Worm (Caenorhabditis elegans) whole organism, L2 larva: Measurements from ENCODE around the gene K01D12.9.

ENCODE experiments used
- C34F6.9 ChIP-seq: fragments of 150-350 bp; optimal IDR thresholded peaks from 2 replicates; lab custom pipeline; 2014; ENCODE audit warnings: missing biosample characterization, missing genetic modification characterization
- F13H6.1 ChIP-seq: sonication (generic microtip); optimal IDR thresholded peaks from 2 replicates; lab custom pipeline; 2016; ENCODE audit warnings: missing genetic modification characterization, missing compliant biosample characterization
- R02D3.7 ChIP-seq: fragments of 150-350 bp; optimal IDR thresholded peaks from 2 replicates; lab custom pipeline; 2014; ENCODE audit warnings: missing biosample characterization, missing genetic modification characterization
- Y55F3AM.14 ChIP-seq: fragments of 200-800 bp; sonication (Bioruptor generic); optimal IDR thresholded peaks from 2 replicates; lab custom pipeline; 2018; ENCODE audit warnings: mild to moderate bottlenecking, missing genetic modification characterization, missing compliant biosample characterization
- ZK546.5 ChIP-seq: sonication (generic microtip); optimal IDR thresholded peaks from 2 replicates; lab custom pipeline; 2017; ENCODE audit warnings: missing biosample characterization, missing genetic modification characterization
- aly-2 ChIP-seq: fragments of 150-350 bp; optimal IDR thresholded peaks from 2 replicates; lab custom pipeline; 2014; ENCODE audit warnings: missing biosample characterization, missing genetic modification characterization
- ceh-16 ChIP-seq: fragments of 150-350 bp; optimal IDR thresholded peaks from 2 replicates; lab custom pipeline; 2014; ENCODE audit warnings: missing biosample characterization, missing genetic modification characterization
- ceh-82 ChIP-seq: fragments of 150-350 bp; optimal IDR thresholded peaks from 2 replicates; lab custom pipeline; 2014; ENCODE audit warnings: missing biosample characterization, missing genetic modification characterization
- crh-2 ChIP-seq: sonication (generic microtip); optimal IDR thresholded peaks from 2 replicates; lab custom pipeline; 2017; ENCODE audit warnings: missing biosample characterization, missing genetic modification characterization
- dmd-4 ChIP-seq: sonication (generic microtip); optimal IDR thresholded peaks from 2 replicates; lab custom pipeline; 2017; ENCODE audit warnings: missing biosample characterization, missing genetic modification characterization
- egl-27 ChIP-seq: sonication (generic microtip); optimal IDR thresholded peaks from 3 replicates; lab custom pipeline; 2017; ENCODE audit warnings: missing biosample characterization, missing genetic modification reagents, missing genetic modification characterization
- elt-3 ChIP-seq: sonication (generic microtip); optimal IDR thresholded peaks from 2 replicates; lab custom pipeline; 2017; ENCODE audit warnings: missing biosample characterization, missing genetic modification characterization
- fos-1 ChIP-seq: fragments of 150-350 bp; optimal IDR thresholded peaks from 2 replicates; lab custom pipeline; 2014; ENCODE audit warnings: missing biosample characterization, missing genetic modification characterization
- lin-11 ChIP-seq: fragments of 150-350 bp; sonication (generic microtip); optimal IDR thresholded peaks from 2 replicates; lab custom pipeline; 2014; ENCODE audit warnings: missing biosample characterization, missing genetic modification characterization, inconsistent platforms, mixed read lengths
- lsy-2 ChIP-seq, 2 experiments: fragments of 150-350 bp in 1 of 2; sonication (generic microtip) in 1 of 2; optimal IDR thresholded peaks; 2 replicates each; lab custom pipeline; 2014 to 2017; ENCODE audit warnings: missing biosample characterization in 2 of 2, missing genetic modification characterization in 2 of 2
- mab-5 ChIP-seq: fragments of 150-350 bp; optimal IDR thresholded peaks from 2 replicates; lab custom pipeline; 2014; ENCODE audit warnings: missing biosample characterization, missing genetic modification characterization
- mbf-1 ChIP-seq: sonication (generic microtip); optimal IDR thresholded peaks from 2 replicates; lab custom pipeline; 2017; ENCODE audit warnings: missing biosample characterization, missing genetic modification characterization
- mdl-1 ChIP-seq, 2 experiments: fragments of 150-350 bp in 1 of 2; sonication (generic microtip) in 1 of 2; optimal IDR thresholded peaks; 2 replicates each; lab custom pipeline; 2017; ENCODE audit warnings: missing biosample characterization in 2 of 2, missing genetic modification characterization in 2 of 2
- nhr-10 ChIP-seq: sonication (generic microtip); optimal IDR thresholded peaks from 2 replicates; lab custom pipeline; 2017; ENCODE audit warnings: missing biosample characterization, missing genetic modification characterization
- nhr-11 ChIP-seq: fragments of 150-350 bp; optimal IDR thresholded peaks from 2 replicates; lab custom pipeline; 2014; ENCODE audit warnings: missing biosample characterization, missing genetic modification characterization
- nhr-12 ChIP-seq: fragments of 150-350 bp; optimal IDR thresholded peaks from 2 replicates; lab custom pipeline; 2014; ENCODE audit warnings: missing biosample characterization, missing genetic modification characterization
- nhr-129 ChIP-seq: fragments of 150-350 bp; optimal IDR thresholded peaks from 2 replicates; lab custom pipeline; 2014; ENCODE audit warnings: missing biosample characterization, missing genetic modification characterization
- nhr-21 ChIP-seq: fragments of 150-350 bp; optimal IDR thresholded peaks from 2 replicates; lab custom pipeline; 2014; ENCODE audit warnings: missing biosample characterization, missing genetic modification characterization
- nhr-23 ChIP-seq: fragments of 150-350 bp; optimal IDR thresholded peaks from 2 replicates; lab custom pipeline; 2014; ENCODE audit warnings: missing biosample characterization, missing genetic modification reagents, missing genetic modification characterization
- nhr-25 ChIP-seq: fragments of 150-350 bp; sonication (generic microtip); optimal IDR thresholded peaks from 3 replicates; lab custom pipeline; 2014; ENCODE audit warnings: missing biosample characterization, missing genetic modification characterization
- nhr-6 ChIP-seq: fragments of 150-350 bp; optimal IDR thresholded peaks from 2 replicates; lab custom pipeline; 2014; ENCODE audit warnings: missing biosample characterization, missing genetic modification characterization
- nhr-77 ChIP-seq: fragments of 150-350 bp; optimal IDR thresholded peaks from 2 replicates; lab custom pipeline; 2014; ENCODE audit warnings: missing biosample characterization, missing genetic modification characterization
- peb-1 ChIP-seq: fragments of 150-350 bp; optimal IDR thresholded peaks from 2 replicates; lab custom pipeline; 2014; ENCODE audit warnings: missing biosample characterization, missing genetic modification characterization
- sem-4 ChIP-seq: fragments of 150-350 bp; optimal IDR thresholded peaks from 2 replicates; lab custom pipeline; 2014; ENCODE audit warnings: missing biosample characterization, missing genetic modification reagents, missing genetic modification characterization
- sma-3 ChIP-seq: sonication (generic microtip); optimal IDR thresholded peaks from 2 replicates; lab custom pipeline; 2016; ENCODE audit warnings: missing genetic modification reagents, missing genetic modification characterization, missing compliant biosample characterization
- unc-39 ChIP-seq: fragments of 150-350 bp; optimal IDR thresholded peaks from 2 replicates; lab custom pipeline; 2014; ENCODE audit warnings: missing biosample characterization, missing genetic modification characterization
- unc-55 ChIP-seq: fragments of 150-350 bp; sonication (generic microtip); optimal IDR thresholded peaks from 3 replicates; lab custom pipeline; 2014; ENCODE audit warnings: missing biosample characterization, missing genetic modification reagents, missing genetic modification characterization
- unc-62 ChIP-seq: fragments of 150-350 bp; optimal IDR thresholded peaks from 2 replicates; lab custom pipeline; 2014; ENCODE audit warnings: missing biosample characterization, missing genetic modification reagents, missing genetic modification characterization
- zag-1 ChIP-seq: fragments of 150-350 bp; optimal IDR thresholded peaks from 2 replicates; lab custom pipeline; 2014; ENCODE audit warnings: missing biosample characterization, missing genetic modification characterization
- ztf-1 ChIP-seq: fragments of 200-800 bp; sonication (Bioruptor generic); conservative IDR thresholded peaks from 2 replicates; pipeline ENCODE4 v1.3.6; 2022; ENCODE audit warnings: missing genetic modification characterization, missing compliant biosample characterization
- ztf-11 ChIP-seq: sonication (generic microtip); optimal IDR thresholded peaks from 2 replicates; lab custom pipeline; 2017; ENCODE audit warnings: missing biosample characterization, missing genetic modification characterization
- ztf-4 ChIP-seq: fragments of 150-350 bp; optimal IDR thresholded peaks from 2 replicates; lab custom pipeline; 2014; ENCODE audit warnings: missing biosample characterization, missing genetic modification characterization

K01D12.9 gene

DNA sequence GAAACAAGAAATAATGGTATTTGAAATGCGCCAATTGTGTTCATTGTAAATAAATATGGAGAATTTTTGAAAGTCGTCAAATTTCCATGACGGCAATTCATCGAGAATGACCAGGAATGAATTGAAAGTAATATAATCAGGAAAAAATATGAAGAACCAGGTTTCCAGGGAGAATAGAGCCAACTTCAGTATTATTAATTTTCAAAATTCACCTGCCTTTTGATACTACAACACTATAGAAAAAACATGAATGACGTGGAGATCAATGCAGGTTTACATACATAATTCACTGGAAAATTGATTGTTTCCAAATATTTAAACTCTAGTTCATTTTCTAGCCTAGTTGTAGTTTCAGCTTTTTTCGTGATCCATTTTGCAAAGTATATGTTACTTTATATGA lies 29.3 kb upstream of the K01D12.9 start, which contains the start of gene srh-25:
srh-25 (minus strand) TSS at position 101 of the 400 bp plus-strand sequence.
- TF ChIP-seq sem-4 (no peak), aly-2 (no peak), sma-3 (GFP tag; lab: Kevin White, UChicago) (no peak), unc-55 (GFP tag; lab: Kevin White, UChicago) (no peak), nhr-10 (tag; lab: Kevin White, UChicago) (no peak), fos-1 (no peak), zag-1 (tag; lab: Kevin White, UChicago) (no peak), ceh-82 (no peak), egl-27 (no peak), lsy-2 (tag; optimal IDR thresholded peaks at IDR 0.05; lab: Kevin White, UChicago) (no peak), mbf-1 (tag; lab: Kevin White, UChicago) (no peak), ztf-4 (tag; lab: Kevin White, UChicago) (no peak), elt-3 (no peak), mab-5 (tag; lab: Kevin White, UChicago) (no peak), dmd-4 (tag; lab: Kevin White, UChicago) (no peak), nhr-11 (no peak), ceh-16 (tag; lab: Kevin White, UChicago) (no peak), nhr-21 (tag; lab: Kevin White, UChicago) (no peak), unc-39 (tag; lab: Kevin White, UChicago) (no peak)

DNA sequence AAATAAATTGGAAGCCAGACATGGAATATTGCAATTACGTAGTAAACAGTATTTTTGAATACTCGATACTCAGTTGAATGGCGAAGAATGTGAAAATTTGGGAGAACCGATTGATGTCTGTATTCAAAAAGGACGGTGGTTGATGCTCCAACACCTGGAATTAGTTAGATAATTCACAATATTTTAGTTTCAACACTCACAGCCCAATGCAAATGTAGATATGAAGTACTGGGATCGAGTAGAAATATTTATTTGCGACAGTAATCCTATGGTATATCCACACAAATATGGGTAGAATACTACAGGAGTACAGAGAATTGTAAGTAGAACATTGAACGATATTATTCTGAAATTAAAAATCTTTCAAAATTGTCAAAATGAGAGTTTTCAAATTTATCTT lies 28.7 kb upstream of the K01D12.9 start:
- no peak for TF ChIP-seq aly-2
- no peak for TF ChIP-seq nhr-77 (tag; lab: Kevin White, UChicago)
- no peak for TF ChIP-seq R02D3.7 (tag; lab: Kevin White, UChicago)
- TF ChIP-seq lsy-2 (tag; optimal IDR thresholded peaks at IDR 0.05; lab: Kevin White, UChicago): no peak
- TF ChIP-seq ztf-4 (tag; lab: Kevin White, UChicago): no peak
- TF ChIP-seq Y55F3AM.14: no peak
- no peak for TF ChIP-seq C34F6.9 (tag; lab: Kevin White, UChicago)
- no peak for TF ChIP-seq unc-55 (GFP tag; lab: Kevin White, UChicago)
- no peak for TF ChIP-seq fos-1
- TF ChIP-seq ztf-1 (GFP tag; lab: Robert Waterston, UW): no peak
- TF ChIP-seq lin-11 (tag; lab: Kevin White, UChicago): no peak
- no peak for TF ChIP-seq nhr-12 (tag; lab: Kevin White, UChicago)

DNA sequence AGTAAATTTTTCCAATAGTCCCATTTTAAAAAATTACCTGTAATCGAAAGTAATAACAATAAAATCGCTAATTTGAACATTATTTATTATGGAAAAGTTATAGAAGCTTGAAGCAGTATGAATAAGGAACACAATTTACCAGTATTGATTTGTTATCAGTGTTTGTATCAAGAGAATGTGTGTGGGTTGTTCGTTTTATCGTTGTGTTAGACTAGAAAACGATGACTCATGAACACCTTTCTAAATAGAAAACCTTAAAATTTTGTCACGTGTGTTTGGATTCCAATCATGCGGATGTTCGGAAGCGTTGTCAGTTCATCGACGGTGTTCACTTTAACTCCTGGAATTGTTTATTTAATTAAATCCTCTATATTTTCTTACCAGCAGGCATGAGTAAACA lies 27.7 kb upstream of the K01D12.9 start, which contains the start of gene C54D10.13:
C54D10.13 (minus strand) TSS at position 179 of the 400 bp plus-strand sequence.
- TF ChIP-seq dmd-4 (tag; lab: Kevin White, UChicago) (no peak), fos-1 (peak; percentile 67)

DNA sequence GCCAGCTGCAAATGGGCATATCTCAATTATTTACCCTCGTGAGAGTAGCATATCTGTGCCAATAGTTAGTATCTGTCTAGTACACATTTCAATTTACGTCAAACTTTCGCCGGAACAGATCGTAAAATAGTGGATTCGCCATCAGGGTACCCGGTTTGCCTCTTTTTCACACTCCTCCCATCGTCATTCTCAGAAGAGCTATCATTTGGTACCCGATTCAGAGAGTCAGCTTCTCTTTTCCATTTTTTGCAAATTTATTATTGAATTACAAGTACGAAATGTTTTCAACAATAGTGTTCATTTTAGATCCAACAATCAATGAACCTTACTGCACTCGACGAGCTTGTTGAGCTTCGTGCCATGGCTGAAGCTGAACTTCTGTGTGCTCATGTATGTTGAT lies 24.6 kb upstream of the K01D12.9 start, which contains the start of gene C54D10.5:
C54D10.5 (plus strand) TSS at position 301 of the 400 bp plus-strand sequence.
- TF ChIP-seq dmd-4 (tag; lab: Kevin White, UChicago): no peak
- no peak for TF ChIP-seq R02D3.7 (tag; lab: Kevin White, UChicago)
- TF ChIP-seq peb-1 (tag; lab: Kevin White, UChicago): no peak
- TF ChIP-seq ztf-11 (tag; lab: Kevin White, UChicago): no peak
- no peak for TF ChIP-seq nhr-6 (tag; lab: Kevin White, UChicago)
- no peak for TF ChIP-seq C34F6.9 (tag; lab: Kevin White, UChicago)
- no peak for TF ChIP-seq sma-3 (GFP tag; lab: Kevin White, UChicago)
- no peak for TF ChIP-seq unc-62
- no peak for TF ChIP-seq F13H6.1 (tag; lab: Kevin White, UChicago)
- no peak for TF ChIP-seq nhr-11
- TF ChIP-seq ZK546.5 (tag; lab: Kevin White, UChicago): no peak
- no peak for TF ChIP-seq elt-3
- TF ChIP-seq Y55F3AM.14: no peak
- no peak for TF ChIP-seq nhr-23 (tag; lab: Kevin White, UChicago)
- no peak for TF ChIP-seq ceh-16 (tag; lab: Kevin White, UChicago)
- no peak for TF ChIP-seq nhr-129 (tag; lab: Kevin White, UChicago)
- no peak for TF ChIP-seq nhr-25 (tag; lab: Kevin White, UChicago)
- TF ChIP-seq nhr-21 (tag; lab: Kevin White, UChicago): no peak
- no peak for TF ChIP-seq crh-2 (tag; lab: Kevin White, UChicago)
- no peak for TF ChIP-seq mdl-1 (tag; optimal IDR thresholded peaks at IDR 0.05; lab: Kevin White, UChicago)
- TF ChIP-seq, all 48 proteins: peak for 0
